Worm (Caenorhabditis elegans) whole organism, mixed stage, embryonic: ENCODE results near the gene ZK1127.3.

Experiments
- M03D4.4 ChIP-seq: sonication (generic microtip); optimal IDR thresholded peaks from 2 replicates; lab custom pipeline; 2017; ENCODE audit warnings: mild to moderate bottlenecking, missing genetic modification characterization, missing compliant biosample characterization
- ces-1 ChIP-seq: fragments of 150-350 bp; optimal IDR thresholded peaks from 2 replicates; lab custom pipeline; 2014; ENCODE audit warnings: missing biosample characterization, missing genetic modification reagents, missing genetic modification characterization
- lsy-2 ChIP-seq: fragments of 150-350 bp; optimal IDR thresholded peaks from 2 replicates; lab custom pipeline; 2014; ENCODE audit warnings: missing biosample characterization, missing genetic modification characterization
- mep-1 ChIP-seq: fragments of 150-350 bp; optimal IDR thresholded peaks from 2 replicates; lab custom pipeline; 2017; ENCODE audit warnings: missing biosample characterization, missing genetic modification reagents, missing genetic modification characterization, inconsistent platforms
- mls-2 ChIP-seq: sonication (generic microtip); optimal IDR thresholded peaks from 2 replicates; lab custom pipeline; 2016; ENCODE audit warnings: mild to moderate bottlenecking, missing genetic modification characterization, moderate library complexity, missing compliant biosample characterization
- nhr-76 ChIP-seq: sonication (generic microtip); optimal IDR thresholded peaks from 2 replicates; lab custom pipeline; 2017; ENCODE audit warnings: missing biosample characterization, missing genetic modification characterization
- pha-4 ChIP-seq: fragments of 150-350 bp; optimal IDR thresholded peaks from 2 replicates; lab custom pipeline; 2018; ENCODE audit warnings: missing biosample characterization, missing genetic modification reagents, missing genetic modification characterization
- snpc-4 ChIP-seq: fragments of 150-350 bp; optimal IDR thresholded peaks from 2 replicates; lab custom pipeline; 2014; ENCODE audit warnings: missing biosample characterization, missing genetic modification characterization
- sptf-1 ChIP-seq: sonication (generic microtip); optimal IDR thresholded peaks from 2 replicates; lab custom pipeline; 2017; ENCODE audit warnings: mild to moderate bottlenecking, missing genetic modification characterization, moderate library complexity, missing compliant biosample characterization
- unc-62 ChIP-seq: fragments of 150-350 bp; optimal IDR thresholded peaks from 2 replicates; lab custom pipeline; 2014; ENCODE audit warnings: missing biosample characterization, missing genetic modification reagents, missing genetic modification characterization
- ztf-11 ChIP-seq: fragments of 150-350 bp; optimal IDR thresholded peaks from 2 replicates; lab custom pipeline; 2014; ENCODE audit warnings: missing biosample characterization, missing genetic modification characterization

ce11 chrII:7031137-7031697 is 23.9 kb upstream of the ZK1127.3 start:
- TF ChIP-seq mep-1 (no peak), ztf-11 (tag; lab: Kevin White, UChicago) (no peak), lsy-2 (tag; lab: Kevin White, UChicago) (no peak), M03D4.4 (tag; lab: Kevin White, UChicago) (no peak), nhr-76 (no peak), snpc-4 (no peak), sptf-1 (no peak), pha-4 (no peak), mls-2 (no peak), unc-62 (GFP tag; lab: Kevin White, UChicago) (no peak), ces-1 (GFP tag; lab: Kevin White, UChicago) (no peak)
